Worm (Caenorhabditis elegans) whole organism, L3 larva: ENCODE measurements around the gene clec-250.

Source experiments
- ZK546.5 ChIP-seq: sonication (generic microtip); optimal IDR thresholded peaks from 2 replicates; lab custom pipeline; 2017; ENCODE audit warnings: missing biosample characterization, missing genetic modification characterization
- elt-1 ChIP-seq: fragments of 150-350 bp; optimal IDR thresholded peaks from 2 replicates; lab custom pipeline; 2014; ENCODE audit warnings: missing biosample characterization, missing genetic modification characterization
- nhr-12 ChIP-seq: fragments of 150-350 bp; optimal IDR thresholded peaks from 2 replicates; lab custom pipeline; 2014; ENCODE audit warnings: missing biosample characterization, missing genetic modification characterization
- tbx-2 ChIP-seq: sonication (generic microtip); optimal IDR thresholded peaks from 2 replicates; lab custom pipeline; 2016; ENCODE audit warnings: mild to moderate bottlenecking, missing genetic modification characterization, missing compliant biosample characterization

- TF ChIP-seq nhr-12 (no peak), ZK546.5 (tag; lab: Kevin White, UChicago) (no peak), tbx-2 (tag; lab: Kevin White, UChicago) (no peak), elt-1 (tag; lab: Kevin White, UChicago) (no peak)
Observed at ce11 chrV:18771390-18771789, 29.4 kb upstream of the clec-250 start, which contains the start of gene clec-256.
